Worm (Caenorhabditis elegans): Measurements from ENCODE around the gene pgap-1.

The pgap-1 gene

DNA sequence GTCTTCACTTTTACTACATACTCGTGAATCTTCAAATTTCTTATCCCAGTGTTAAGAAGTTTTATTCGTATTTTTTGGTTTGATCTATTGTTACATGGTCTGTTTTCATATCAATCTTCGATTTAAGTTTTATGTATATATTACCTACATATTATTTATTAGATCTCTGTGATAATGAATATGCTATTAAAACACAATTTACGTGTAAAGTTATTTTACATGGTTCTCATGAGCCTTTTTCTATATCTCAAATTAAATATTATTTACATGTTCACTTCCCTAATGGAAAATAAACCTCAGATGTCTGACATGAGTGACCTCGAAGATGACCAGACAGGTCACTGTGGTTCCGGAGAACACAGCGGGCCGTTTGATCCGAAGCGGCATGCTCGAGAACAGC lies 2.9 kb downstream of the pgap-1 start, which contains the start of gene mxl-1:
mxl-1 (plus strand) TSS at position 301 of the 400 bp plus-strand sequence.
- TF ChIP-seq hmbx-1 (tag; optimal IDR thresholded peaks at IDR 0.05): no peak
- TF ChIP-seq hnd-1 (tag; optimal IDR thresholded peaks at IDR 0.05): no peak
- TF ChIP-seq scrt-1 (GFP tag; IDR thresholded peaks at IDR 0.05): no peak
- TF ChIP-seq flt-1 (GFP tag; IDR thresholded peaks at IDR 0.05): no peak
- TF ChIP-seq ama-1 (optimal IDR thresholded peaks at IDR 0.05): no peak
- no peak for TF ChIP-seq hmg-4 (GFP tag; optimal IDR thresholded peaks at IDR 0.05)
- TF ChIP-seq tbx-11 (GFP tag; IDR thresholded peaks at IDR 0.05): no peak
- no peak for TF ChIP-seq aly-1 (tag; optimal IDR thresholded peaks at IDR 0.05)
- no peak for TF ChIP-seq pes-1 (GFP tag; IDR thresholded peaks at IDR 0.05)
- no peak for TF ChIP-seq F13C5.2 (tag; optimal IDR thresholded peaks at IDR 0.05)

DNA sequence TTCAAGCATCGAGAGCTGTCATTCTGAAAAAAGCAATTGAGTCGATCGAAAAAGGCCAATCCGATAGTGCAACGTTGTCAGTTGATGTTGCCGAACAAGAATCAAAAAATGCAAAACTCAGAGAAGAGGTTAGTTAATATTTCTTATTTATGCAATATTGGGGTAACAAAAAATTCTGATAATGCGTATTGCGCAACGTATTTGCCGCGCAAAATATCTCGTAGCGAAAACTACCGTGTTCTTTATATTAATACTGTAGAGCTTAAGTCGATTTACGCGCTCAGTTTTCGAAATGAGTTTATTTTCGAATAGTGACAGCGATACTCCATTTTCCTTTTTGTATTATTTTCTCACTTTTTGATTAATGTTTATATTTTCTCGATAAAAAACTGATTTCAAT lies 3.3 kb downstream of the pgap-1 start:
- TF ChIP-seq hmbx-1 (tag; optimal IDR thresholded peaks at IDR 0.05) (no peak), B0310.2 (tag; optimal IDR thresholded peaks at IDR 0.05) (no peak), ama-1 (optimal IDR thresholded peaks at IDR 0.05) (no peak), ceh-36 (tag; optimal IDR thresholded peaks at IDR 0.05) (no peak), flt-1 (GFP tag; IDR thresholded peaks at IDR 0.05) (no peak), pes-1 (GFP tag; IDR thresholded peaks at IDR 0.05) (no peak), aly-1 (tag; optimal IDR thresholded peaks at IDR 0.05) (no peak), tra-4 (tag; optimal IDR thresholded peaks at IDR 0.05) (no peak), hnd-1 (tag; optimal IDR thresholded peaks at IDR 0.05) (no peak)

DNA sequence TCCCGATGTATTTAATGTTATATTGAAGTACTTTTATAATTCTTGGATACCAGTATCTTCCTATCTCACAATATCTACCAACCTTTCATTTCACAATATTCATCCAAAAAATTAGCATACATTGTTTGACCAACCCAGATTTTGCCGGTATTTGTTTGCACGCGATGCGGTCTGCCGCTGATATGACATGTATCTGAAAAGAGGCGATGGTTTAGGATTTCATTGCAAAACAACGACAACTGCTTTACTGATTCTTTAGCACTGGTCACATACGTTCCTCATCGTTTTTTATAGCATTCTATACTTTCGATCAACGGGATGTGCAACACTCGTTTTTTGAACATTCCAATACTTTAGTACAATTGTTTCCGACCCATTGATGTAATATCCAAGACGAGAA lies 6.2 kb downstream of the pgap-1 start, which contains the start of gene mam-4:
mam-4 (plus strand) TSS at position 301 of the 400 bp plus-strand sequence.
- TF ChIP-seq hmbx-1 (tag; optimal IDR thresholded peaks at IDR 0.05) (no peak), sea-1 (GFP tag; conservative IDR thresholded peaks at IDR 0.05) (no peak), tra-4 (tag; optimal IDR thresholded peaks at IDR 0.05) (no peak), aly-1 (tag; optimal IDR thresholded peaks at IDR 0.05) (no peak), ceh-36 (tag; optimal IDR thresholded peaks at IDR 0.05) (no peak), ama-1 (optimal IDR thresholded peaks at IDR 0.05) (no peak), ets-7 (tag; optimal IDR thresholded peaks at IDR 0.05) (no peak), ceh-13 (GFP tag; optimal IDR thresholded peaks at IDR 0.05) (no peak), hnd-1 (tag; optimal IDR thresholded peaks at IDR 0.05) (no peak), tbx-37 (GFP tag; conservative IDR thresholded peaks at IDR 0.05) (no peak), B0310.2 (tag; optimal IDR thresholded peaks at IDR 0.05) (no peak), pes-1 (GFP tag; IDR thresholded peaks at IDR 0.05) (no peak), tbx-11 (GFP tag; IDR thresholded peaks at IDR 0.05) (no peak), flt-1 (GFP tag; IDR thresholded peaks at IDR 0.05) (no peak), scrt-1 (GFP tag; IDR thresholded peaks at IDR 0.05) (no peak), F13C5.2 (tag; optimal IDR thresholded peaks at IDR 0.05) (no peak), hmg-4 (GFP tag; optimal IDR thresholded peaks at IDR 0.05) (no peak)

DNA sequence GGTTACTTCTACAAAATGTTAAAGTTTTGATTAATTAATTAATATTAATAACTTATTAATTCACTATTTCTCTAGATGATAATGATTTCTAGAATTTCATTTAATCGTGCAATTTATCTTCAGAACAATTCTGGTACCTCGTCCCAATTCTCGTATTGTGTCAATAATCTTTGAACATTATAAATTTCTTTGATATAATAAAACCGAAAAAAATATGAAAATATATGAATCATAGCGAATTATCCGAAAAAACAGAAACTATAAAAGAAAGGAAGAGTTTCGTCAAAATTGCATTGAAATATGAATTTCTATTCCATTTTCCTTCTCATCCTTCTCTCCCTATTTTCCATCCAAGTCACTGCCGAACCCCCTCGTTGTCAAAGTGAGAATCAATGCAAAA lies 9.1 kb downstream of the pgap-1 start, which contains the start of gene T19B10.12:
T19B10.12 (plus strand) TSS at position 301 of the 400 bp plus-strand sequence.
- no peak for TF ChIP-seq ceh-36 (tag; optimal IDR thresholded peaks at IDR 0.05)
- no peak for TF ChIP-seq sea-1 (GFP tag; conservative IDR thresholded peaks at IDR 0.05)
- no peak for TF ChIP-seq hmbx-1 (tag; optimal IDR thresholded peaks at IDR 0.05)
- no peak for TF ChIP-seq ama-1 (optimal IDR thresholded peaks at IDR 0.05)
- no peak for TF ChIP-seq aly-1 (tag; optimal IDR thresholded peaks at IDR 0.05)
- no peak for TF ChIP-seq ceh-13 (GFP tag; optimal IDR thresholded peaks at IDR 0.05)
- no peak for TF ChIP-seq tbx-11 (GFP tag; IDR thresholded peaks at IDR 0.05)
- TF ChIP-seq tbx-37 (GFP tag; conservative IDR thresholded peaks at IDR 0.05): no peak
- no peak for TF ChIP-seq ets-7 (tag; optimal IDR thresholded peaks at IDR 0.05)
- no peak for TF ChIP-seq pes-1 (GFP tag; IDR thresholded peaks at IDR 0.05)
- TF ChIP-seq tra-4 (tag; optimal IDR thresholded peaks at IDR 0.05): no peak
- no peak for TF ChIP-seq B0310.2 (tag; optimal IDR thresholded peaks at IDR 0.05)
- no peak for TF ChIP-seq scrt-1 (GFP tag; IDR thresholded peaks at IDR 0.05)
- no peak for TF ChIP-seq flt-1 (GFP tag; IDR thresholded peaks at IDR 0.05)
- no peak for TF ChIP-seq hnd-1 (tag; optimal IDR thresholded peaks at IDR 0.05)
- TF ChIP-seq hmg-4 (GFP tag; optimal IDR thresholded peaks at IDR 0.05): no peak
- TF ChIP-seq F13C5.2 (tag; optimal IDR thresholded peaks at IDR 0.05): no peak

DNA sequence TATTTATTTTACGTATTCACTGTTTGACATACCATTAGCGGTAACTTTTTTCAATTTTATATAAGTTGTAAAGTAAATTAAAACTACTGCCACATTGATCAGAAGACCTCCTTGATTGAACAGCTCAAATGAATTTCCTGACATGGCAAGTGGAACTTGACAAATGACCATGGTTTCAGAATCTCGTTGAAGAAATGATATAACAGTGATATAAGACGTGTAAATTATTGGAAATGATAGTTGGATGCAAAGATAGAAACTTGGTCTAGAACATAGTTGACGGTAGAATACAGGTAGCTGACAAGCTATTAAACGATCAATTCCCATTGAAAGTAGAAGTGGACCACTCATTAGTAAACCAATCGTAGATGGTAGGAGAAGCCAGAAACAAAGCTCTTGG lies 10.1 kb downstream of the pgap-1 start:
- TF ChIP-seq hmg-4 (GFP tag; optimal IDR thresholded peaks at IDR 0.05): no peak
- TF ChIP-seq B0310.2 (tag; optimal IDR thresholded peaks at IDR 0.05): no peak
- TF ChIP-seq tra-4 (tag; optimal IDR thresholded peaks at IDR 0.05): no peak
- no peak for TF ChIP-seq pes-1 (GFP tag; IDR thresholded peaks at IDR 0.05)
- no peak for TF ChIP-seq ets-7 (tag; optimal IDR thresholded peaks at IDR 0.05)
- no peak for TF ChIP-seq scrt-1 (GFP tag; IDR thresholded peaks at IDR 0.05)
- no peak for TF ChIP-seq ceh-13 (GFP tag; optimal IDR thresholded peaks at IDR 0.05)
- TF ChIP-seq sea-1 (GFP tag; conservative IDR thresholded peaks at IDR 0.05): no peak
- no peak for TF ChIP-seq tbx-37 (GFP tag; conservative IDR thresholded peaks at IDR 0.05)
- TF ChIP-seq hnd-1 (tag; optimal IDR thresholded peaks at IDR 0.05): no peak
- TF ChIP-seq ama-1 (optimal IDR thresholded peaks at IDR 0.05): no peak
- TF ChIP-seq flt-1 (GFP tag; IDR thresholded peaks at IDR 0.05): no peak
- no peak for TF ChIP-seq aly-1 (tag; optimal IDR thresholded peaks at IDR 0.05)
- TF ChIP-seq F13C5.2 (tag; optimal IDR thresholded peaks at IDR 0.05): no peak
- TF ChIP-seq tbx-11 (GFP tag; IDR thresholded peaks at IDR 0.05): no peak
- TF ChIP-seq ceh-36 (tag; optimal IDR thresholded peaks at IDR 0.05): no peak
- TF ChIP-seq hmbx-1 (tag; optimal IDR thresholded peaks at IDR 0.05): no peak

DNA sequence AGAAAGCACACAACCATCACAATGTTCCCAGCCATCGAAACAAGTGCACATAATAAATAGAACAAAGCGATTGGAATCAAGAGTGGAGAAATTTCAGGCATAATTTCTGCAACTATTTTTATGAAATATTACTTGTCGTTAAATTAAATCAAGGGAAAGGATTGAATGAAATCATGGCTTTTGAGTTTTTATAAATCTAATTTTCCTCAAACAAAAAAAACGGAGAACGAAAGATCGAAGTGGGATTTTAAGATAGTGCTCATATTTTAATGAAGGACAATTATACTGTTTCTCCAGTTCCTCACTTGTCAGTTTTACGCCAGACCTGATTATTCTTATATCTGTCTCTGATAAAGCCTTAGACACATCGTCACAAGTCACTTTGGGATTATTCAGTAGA lies 10.7 kb downstream of the pgap-1 start, which contains the start of gene srsx-33:
srsx-33 (minus strand) TSS at position 101 of the 400 bp plus-strand sequence.
- TF ChIP-seq aly-1 (tag; optimal IDR thresholded peaks at IDR 0.05) (no peak), tra-4 (tag; optimal IDR thresholded peaks at IDR 0.05) (no peak), ets-7 (tag; optimal IDR thresholded peaks at IDR 0.05) (no peak)

DNA sequence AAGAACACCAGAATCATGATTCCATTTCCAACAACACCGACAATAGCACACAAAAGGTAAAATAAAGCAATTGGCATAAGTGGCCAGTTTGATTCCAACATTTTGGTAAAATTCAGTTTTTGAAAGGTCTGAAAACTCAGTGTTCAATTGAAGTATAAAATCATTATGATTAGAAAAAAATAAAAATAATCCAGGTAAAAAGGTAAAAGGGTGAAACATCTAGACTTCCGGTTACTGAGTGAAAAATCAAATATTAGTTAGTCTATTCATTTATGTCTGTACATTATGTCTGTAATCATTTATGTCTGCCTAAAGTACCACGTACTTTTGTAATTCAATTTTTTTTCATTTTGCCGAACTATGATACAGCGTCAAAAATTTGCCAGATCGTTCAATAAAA lies 13.3 kb downstream of the pgap-1 start, which contains the start of gene srsx-31:
srsx-31 (minus strand) TSS at position 101 of the 400 bp plus-strand sequence.
- TF ChIP-seq ceh-36 (tag; optimal IDR thresholded peaks at IDR 0.05): no peak
- TF ChIP-seq tra-4 (tag; optimal IDR thresholded peaks at IDR 0.05): no peak
- TF ChIP-seq hmg-4 (GFP tag; optimal IDR thresholded peaks at IDR 0.05): no peak
- no peak for TF ChIP-seq B0310.2 (tag; optimal IDR thresholded peaks at IDR 0.05)
- TF ChIP-seq F13C5.2 (tag; optimal IDR thresholded peaks at IDR 0.05): no peak
- no peak for TF ChIP-seq pes-1 (GFP tag; IDR thresholded peaks at IDR 0.05)
- no peak for TF ChIP-seq ets-7 (tag; optimal IDR thresholded peaks at IDR 0.05)
- TF ChIP-seq tbx-11 (GFP tag; IDR thresholded peaks at IDR 0.05): no peak
- no peak for TF ChIP-seq flt-1 (GFP tag; IDR thresholded peaks at IDR 0.05)
- TF ChIP-seq ceh-13 (GFP tag; optimal IDR thresholded peaks at IDR 0.05): no peak
- TF ChIP-seq sea-1 (GFP tag; conservative IDR thresholded peaks at IDR 0.05): no peak
- TF ChIP-seq tbx-37 (GFP tag; conservative IDR thresholded peaks at IDR 0.05): no peak
- TF ChIP-seq hmbx-1 (tag; optimal IDR thresholded peaks at IDR 0.05): no peak
- no peak for TF ChIP-seq hnd-1 (tag; optimal IDR thresholded peaks at IDR 0.05)

Data from whole organism, early embryonic.